Fruit fly (Drosophila melanogaster): ENCODE measurements around the gene Cyp4ac2.

DNA sequence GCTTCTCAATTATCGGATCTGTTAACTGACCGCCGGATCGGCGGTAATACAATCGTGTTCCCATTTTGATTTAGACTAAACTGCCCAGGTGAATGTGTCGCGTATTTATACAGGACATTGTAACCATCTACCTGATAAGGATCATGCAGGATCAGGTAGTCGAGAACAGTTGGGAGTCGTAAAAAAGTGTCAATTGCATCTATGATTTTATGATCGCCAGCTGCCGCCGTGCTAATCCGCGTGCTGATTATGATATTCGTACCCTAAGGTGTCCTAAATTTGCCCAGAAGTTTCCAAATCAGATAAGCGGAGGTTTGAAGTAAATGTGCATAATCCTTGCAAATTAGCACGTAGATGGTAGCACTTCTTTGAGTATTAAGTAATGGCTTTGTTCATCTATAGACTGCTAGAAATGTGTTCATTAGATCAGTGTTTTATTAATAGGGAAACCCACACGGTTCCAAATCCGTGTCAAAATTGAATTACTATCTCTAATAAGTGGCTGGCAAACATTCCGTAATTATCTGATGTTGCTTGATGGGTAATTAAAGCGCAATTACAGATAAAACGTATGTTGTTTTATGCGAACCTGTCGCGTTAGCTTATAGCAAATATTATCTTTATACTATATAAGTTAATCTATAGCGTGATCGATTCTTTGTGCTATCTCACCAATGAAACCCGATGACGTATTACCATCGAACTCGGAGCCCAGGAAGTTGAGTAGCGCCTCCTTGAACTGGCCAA lies 11.2 kb downstream of the Cyp4ac2 start:
- TF ChIP-seq CG12768 (GFP tag; optimal IDR thresholded peaks at IDR 0.05) (no peak), Crg-1 (GFP tag; optimal IDR thresholded peaks at IDR 0.05) (no peak), CG7101 (tag; optimal IDR thresholded peaks at IDR 0.05) (no peak), toe (GFP tag; optimal IDR thresholded peaks at IDR 0.05) (no peak), CG1620 (GFP tag; optimal IDR thresholded peaks at IDR 0.05) (no peak), CG5204 (GFP tag; optimal IDR thresholded peaks at IDR 0.05) (no peak), Hr96 (GFP tag; optimal IDR thresholded peaks at IDR 0.05) (no peak), kay (GFP tag; ENCODE audit: borderline replicate concordance) (no peak), Clk (GFP tag; optimal IDR thresholded peaks at IDR 0.05) (no peak), cic (GFP tag; optimal IDR thresholded peaks at IDR 0.05) (no peak), CG14711 (tag; optimal IDR thresholded peaks at IDR 0.05) (no peak), ovo (GFP tag; optimal IDR thresholded peaks at IDR 0.05) (no peak)

Measured in whole organism, adult.